Fruit fly (Drosophila melanogaster) whole organism, embryonic: ENCODE measurements around the gene scpr-C.

Experiments
- CG10147 ChIP-seq: fragments of 200-800 bp; sonication (Bioruptor generic); optimal IDR thresholded peaks from 2 replicates; lab custom pipeline; 2019; ENCODE audit warnings: missing biosample characterization, mild to moderate bottlenecking, missing genetic modification characterization, moderate library complexity
- CG11695 ChIP-seq: fragments of 200-800 bp; sonication (Bioruptor generic); IDR thresholded peaks from 3 replicates; pipeline ENCODE4 v1.3.6; 2022; ENCODE audit warnings: missing biosample characterization, missing genetic modification characterization
- CG12391 ChIP-seq: fragments of 200-800 bp; sonication (Bioruptor generic); optimal IDR thresholded peaks from 3 replicates; lab custom pipeline; 2018; ENCODE audit warnings: missing biosample characterization, mild to moderate bottlenecking, missing genetic modification characterization, moderate library complexity
- CG12769 ChIP-seq: fragments of 200-800 bp; sonication (Bioruptor generic); optimal IDR thresholded peaks from 2 replicates; lab custom pipeline; 2019; ENCODE audit warnings: missing biosample characterization, mild to moderate bottlenecking, missing genetic modification characterization, moderate library complexity
- CG15514 ChIP-seq: fragments of 200-800 bp; sonication (Bioruptor generic); optimal IDR thresholded peaks from 3 replicates; lab custom pipeline; 2017; ENCODE audit warnings: missing biosample characterization, missing genetic modification characterization, mild to moderate bottlenecking, moderate library complexity, missing genetic modification reagents
- CG18262 ChIP-seq: fragments of 200-800 bp; optimal IDR thresholded peaks from 3 replicates; lab custom pipeline; 2019; ENCODE audit warnings: missing biosample characterization, mild to moderate bottlenecking, missing genetic modification characterization, moderate library complexity
- CG18599 ChIP-seq: fragments of 200-800 bp; sonication (Bioruptor generic); optimal IDR thresholded peaks from 3 replicates; lab custom pipeline; 2017; ENCODE audit warnings: missing biosample characterization, missing genetic modification characterization, mild to moderate bottlenecking, moderate library complexity, missing genetic modification reagents
- CG2129 ChIP-seq: fragments of 200-800 bp; sonication (Bioruptor generic); IDR thresholded peaks from 2 replicates; pipeline ENCODE4 v1.3.6; 2022; ENCODE audit warnings: missing biosample characterization, missing genetic modification characterization; ENCODE audit not compliant: partially characterized antibody
- CG2678 ChIP-seq: fragments of 200-800 bp; sonication (Bioruptor generic); optimal IDR thresholded peaks from 3 replicates; lab custom pipeline; 2019; ENCODE audit warnings: missing biosample characterization, mild to moderate bottlenecking, missing genetic modification characterization, moderate library complexity
- CG31441 ChIP-seq: fragments of 200-800 bp; sonication (Bioruptor generic); IDR thresholded peaks from 2 replicates; pipeline ENCODE4 v1.3.6; 2022; ENCODE audit warnings: missing biosample characterization, missing genetic modification characterization
- CG4820 ChIP-seq: fragments of 200-800 bp; sonication (Bioruptor generic); optimal IDR thresholded peaks from 3 replicates; lab custom pipeline; 2016; ENCODE audit warnings: missing biosample characterization, missing genetic modification characterization
- CG5180 ChIP-seq: fragments of 200-800 bp; sonication (Bioruptor generic); optimal IDR thresholded peaks from 3 replicates; lab custom pipeline; 2017; ENCODE audit warnings: missing biosample characterization, missing genetic modification characterization, mild to moderate bottlenecking, moderate library complexity, missing genetic modification reagents
- CG6813 ChIP-seq: fragments of 200-800 bp; sonication (Bioruptor generic); optimal IDR thresholded peaks from 2 replicates; lab custom pipeline; 2017; ENCODE audit warnings: missing biosample characterization, missing genetic modification characterization, mild to moderate bottlenecking, moderate library complexity, missing genetic modification reagents
- CG8290 ChIP-seq, 3 experiments: fragments of 200-800 bp; sonication (Bioruptor generic); optimal IDR thresholded peaks; 2 replicates each; lab custom pipeline; 2016 to 2019; ENCODE audit warnings: missing biosample characterization in 3 of 3, missing genetic modification characterization in 3 of 3, mild to moderate bottlenecking in 2 of 3, moderate library complexity in 1 of 3
- CHES-1-like ChIP-seq: fragments of 200-800 bp; sonication (Bioruptor generic); optimal IDR thresholded peaks from 2 replicates; lab custom pipeline; 2016; ENCODE audit warnings: missing biosample characterization, missing genetic modification characterization
- Dad ChIP-seq: fragments of 200-800 bp; sonication (Bioruptor generic); optimal IDR thresholded peaks from 3 replicates; lab custom pipeline; 2016; ENCODE audit warnings: missing biosample characterization, missing genetic modification characterization
- Dek ChIP-seq: fragments of 200-800 bp; sonication (Bioruptor generic); optimal IDR thresholded peaks from 3 replicates; lab custom pipeline; 2019; ENCODE audit warnings: missing biosample characterization, mild to moderate bottlenecking, missing genetic modification characterization, moderate library complexity
- Ets65A ChIP-seq: fragments of 200-800 bp; sonication (Bioruptor generic); peaks from one replicate; lab custom pipeline; 2016; ENCODE audit warnings: missing biosample characterization, missing genetic modification characterization
- Ets97D ChIP-seq: fragments of 200-800 bp; sonication (Bioruptor generic); optimal IDR thresholded peaks from 3 replicates; lab custom pipeline; 2016; ENCODE audit warnings: missing biosample characterization, missing genetic modification characterization
- Fer3 ChIP-seq: fragments of 200-800 bp; sonication (Bioruptor generic); optimal IDR thresholded peaks from 2 replicates; lab custom pipeline; 2018; ENCODE audit warnings: missing biosample characterization, mild to moderate bottlenecking, missing genetic modification characterization, moderate library complexity
- HmgD ChIP-seq: fragments of 200-800 bp; sonication (Bioruptor generic); optimal IDR thresholded peaks from 3 replicates; lab custom pipeline; 2016; ENCODE audit warnings: missing biosample characterization, missing genetic modification characterization
- Hmr ChIP-seq: fragments of 200-800 bp; sonication (Bioruptor generic); optimal IDR thresholded peaks from 3 replicates; lab custom pipeline; 2017; ENCODE audit warnings: mild to moderate bottlenecking, missing biosample characterization, missing genetic modification reagents, missing genetic modification characterization
- Med ChIP-seq: fragments of 200-800 bp; sonication (Bioruptor generic); peaks from one replicate; lab custom pipeline; 2016; ENCODE audit warnings: missing biosample characterization, missing genetic modification characterization, mild to moderate bottlenecking, inconsistent platforms, moderate library complexity
- Meics ChIP-seq: fragments of 200-800 bp; sonication (Bioruptor generic); optimal IDR thresholded peaks from 2 replicates; lab custom pipeline; 2017; ENCODE audit warnings: missing biosample characterization, mild to moderate bottlenecking, missing genetic modification characterization
- NK7.1 ChIP-seq: fragments of 200-800 bp; sonication (Bioruptor generic); optimal IDR thresholded peaks from 3 replicates; lab custom pipeline; 2016; ENCODE audit warnings: missing biosample characterization, missing genetic modification characterization
- Nf-YC ChIP-seq: fragments of 200-800 bp; optimal IDR thresholded peaks from 3 replicates; lab custom pipeline; 2019; ENCODE audit warnings: missing biosample characterization, mild to moderate bottlenecking, missing genetic modification characterization, moderate library complexity
- Sox102F ChIP-seq: fragments of 200-800 bp; sonication (Bioruptor generic); optimal IDR thresholded peaks from 2 replicates; lab custom pipeline; 2018; ENCODE audit warnings: missing biosample characterization, mild to moderate bottlenecking, missing genetic modification characterization, moderate library complexity
- Trl ChIP-seq, 3 experiments: fragments of >200 bp in 2 of 3; fragments of 200-800 bp in 1 of 3; sonication (Bioruptor generic) in 1 of 3; optimal IDR thresholded peaks; 2 replicates in 1 of 3; 3 replicates in 2 of 3; lab custom pipeline; 2016 to 2017; ENCODE audit warnings: missing biosample characterization in 1 of 3, missing genetic modification characterization in 1 of 3
- bcd ChIP-seq: fragments of 200-800 bp; sonication (Bioruptor generic); optimal IDR thresholded peaks from 2 replicates; lab custom pipeline; 2017; ENCODE audit warnings: missing biosample characterization, mild to moderate bottlenecking, missing genetic modification characterization
- bowl ChIP-seq: fragments of 200-800 bp; sonication (Bioruptor generic); IDR thresholded peaks from 2 replicates; pipeline ENCODE4 v1.3.6; 2022; ENCODE audit warnings: missing biosample characterization, missing genetic modification characterization
- bsh ChIP-seq, 2 experiments: fragments of 200-800 bp; sonication (Bioruptor generic); optimal IDR thresholded peaks; 2 replicates each; lab custom pipeline; 2017 to 2018; ENCODE audit warnings: mild to moderate bottlenecking in 2 of 2, missing biosample characterization in 2 of 2, missing genetic modification characterization in 2 of 2, moderate library complexity in 1 of 2
- caup ChIP-seq: fragments of 200-800 bp; sonication (Bioruptor generic); optimal IDR thresholded peaks from 3 replicates; lab custom pipeline; 2017; ENCODE audit warnings: missing biosample characterization, mild to moderate bottlenecking, missing genetic modification characterization, moderate library complexity; ENCODE audit not compliant: severe bottlenecking
- chinmo ChIP-seq: fragments of 200-800 bp; sonication (Bioruptor generic); IDR thresholded peaks from 4 replicates; pipeline ENCODE4 v1.3.6; 2022; ENCODE audit warnings: missing biosample characterization, missing genetic modification characterization; ENCODE audit not compliant: partially characterized antibody
- dati ChIP-seq: fragments of 200-800 bp; sonication (Bioruptor generic); IDR thresholded peaks from 2 replicates; pipeline ENCODE4 v1.3.6; 2022; ENCODE audit warnings: missing biosample characterization, missing genetic modification characterization
- ems ChIP-seq: fragments of 200-800 bp; sonication (Bioruptor generic); optimal IDR thresholded peaks from 3 replicates; lab custom pipeline; 2016; ENCODE audit warnings: missing biosample characterization, missing genetic modification characterization
- grau ChIP-seq: fragments of 200-800 bp; optimal IDR thresholded peaks from 3 replicates; lab custom pipeline; 2019; ENCODE audit warnings: missing biosample characterization, mild to moderate bottlenecking, missing genetic modification characterization, moderate library complexity
- grn ChIP-seq: fragments of 200-800 bp; sonication (Bioruptor generic); optimal IDR thresholded peaks from 3 replicates; lab custom pipeline; 2017; ENCODE audit warnings: missing biosample characterization, missing genetic modification characterization
- hb ChIP-seq: fragments of 200-800 bp; sonication (Bioruptor generic); IDR thresholded peaks from 3 replicates; pipeline ENCODE4 v1.3.6; 2022; ENCODE audit warnings: missing biosample characterization, missing genetic modification characterization; ENCODE audit not compliant: partially characterized antibody
- hkb ChIP-seq, 2 experiments: fragments of 200-800 bp in 1 of 2; fragments of >200 bp in 1 of 2; sonication (Bioruptor generic) in 1 of 2; IDR thresholded peaks in 1 of 2; optimal IDR thresholded peaks in 1 of 2; 2 replicates each; pipeline versions ENCODE4 v1.3.6 to Lab custom; 2017 to 2022; ENCODE audit warnings: missing biosample characterization in 1 of 2, missing genetic modification characterization in 1 of 2
- mam ChIP-seq: fragments of 200-800 bp; sonication (Bioruptor generic); optimal IDR thresholded peaks from 3 replicates; lab custom pipeline; 2016; ENCODE audit warnings: missing biosample characterization, missing genetic modification characterization
- nom ChIP-seq: fragments of 200-800 bp; sonication (Bioruptor generic); optimal IDR thresholded peaks from 2 replicates; lab custom pipeline; 2017; ENCODE audit warnings: missing biosample characterization, missing genetic modification characterization, mild to moderate bottlenecking, moderate library complexity, missing genetic modification reagents
- pita ChIP-seq: fragments of 200-800 bp; sonication (Bioruptor generic); optimal IDR thresholded peaks from 2 replicates; lab custom pipeline; 2017; ENCODE audit warnings: missing biosample characterization, mild to moderate bottlenecking, missing genetic modification characterization
- prd ChIP-seq, 3 experiments: fragments of >200 bp in 2 of 3; fragments of 200-800 bp in 1 of 3; sonication (Bioruptor generic) in 1 of 3; optimal IDR thresholded peaks in 2 of 3; IDR thresholded peaks in 1 of 3; 2 replicates in 2 of 3; 3 replicates in 1 of 3; pipeline versions ENCODE4 v1.3.6 to Lab custom; 2017 to 2022; ENCODE audit warnings: missing biosample characterization in 1 of 3, missing genetic modification characterization in 1 of 3
- row ChIP-seq: fragments of 200-800 bp; sonication (Bioruptor generic); IDR thresholded peaks from 3 replicates; pipeline ENCODE4 v1.3.6; 2022; ENCODE audit warnings: missing biosample characterization, missing genetic modification characterization
- sob ChIP-seq: fragments of 200-800 bp; sonication (Bioruptor generic); IDR thresholded peaks from 2 replicates; pipeline ENCODE4 v1.3.6; 2022; ENCODE audit warnings: missing biosample characterization, missing genetic modification characterization
- trem ChIP-seq: fragments of 200-800 bp; optimal IDR thresholded peaks from 3 replicates; lab custom pipeline; 2019; ENCODE audit warnings: missing biosample characterization, mild to moderate bottlenecking, missing genetic modification characterization, moderate library complexity

scpr-C gene

DNA sequence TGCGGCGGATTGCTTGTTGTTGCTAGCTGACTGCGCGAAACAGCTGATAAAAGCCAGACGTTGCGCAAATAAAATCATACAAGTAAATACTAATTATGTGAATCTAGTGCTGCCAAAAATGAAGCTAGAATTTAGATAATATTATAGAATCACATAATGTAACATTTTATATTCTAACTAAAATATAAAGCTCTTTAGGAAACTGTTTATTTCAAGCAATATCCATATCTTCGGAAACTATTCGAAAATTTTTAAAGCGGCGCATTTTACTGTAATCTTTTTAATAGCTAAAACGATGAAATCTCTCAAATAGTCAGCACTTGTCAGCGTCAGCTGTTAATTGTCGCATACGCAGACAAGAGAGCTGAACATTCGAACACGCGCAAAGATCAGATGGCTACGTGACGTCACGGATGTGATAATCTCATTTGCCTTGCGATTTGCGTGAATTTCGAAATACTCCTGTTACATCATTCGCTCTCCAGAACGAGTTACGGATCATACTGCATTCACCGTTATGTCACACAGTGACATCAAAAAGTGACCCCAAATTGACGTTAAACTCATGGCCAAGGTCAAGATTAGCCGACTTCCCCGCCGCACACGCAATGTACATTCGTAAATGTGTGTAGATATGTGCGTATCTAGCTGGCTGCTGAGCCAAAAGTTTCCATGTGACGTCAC, 17.9 kb downstream of the scpr-C start (continued):
- TF ChIP-seq Nf-YC (tag; lab: Kevin White, UChicago) (peak; percentile 49), NK7.1 (GFP tag; lab: Kevin White, UChicago) (no peak), pita (no peak), Fer3 (tag; lab: Kevin White, UChicago) (peak; percentile 42), CG18262 (peak; percentile 56), CG18599 (GFP tag; lab: Kevin White, UChicago) (peak; percentile 60), CG2678 (tag; lab: Kevin White, UChicago) (peak; percentile 73), Ets97D (GFP tag; lab: Kevin White, UChicago) (peak; percentile 1), Sox102F (GFP tag; lab: Kevin White, UChicago) (no peak), caup (GFP tag; lab: Kevin White, UChicago) (peak; percentile 22), Ets65A (GFP tag; lab: Kevin White, UChicago) (peak; percentile 71), Trl (optimal IDR thresholded peaks at IDR 0.05; lab: Kevin White, UChicago) (no peak), Trl (GFP tag; optimal IDR thresholded peaks at IDR 0.05; lab: Kevin White, UChicago) (peak; percentile 34), row (peak; percentile 16; the same call in 1 of the 3 replicates), sob (GFP tag; lab: Robert Waterston, UW) (peak; percentile 55; the same call in 1 of the 2 replicates), Hmr (peak; percentile 15), CG12769 (tag; lab: Kevin White, UChicago) (peak; percentile 72), bowl (GFP tag; lab: Robert Waterston, UW) (no peak), hb (GFP tag; lab: Robert Waterston, UW) (no peak), chinmo (GFP tag; lab: Robert Waterston, UW) (peak; percentile 15; the same call in 1 of the 4 replicates), grau (tag; lab: Kevin White, UChicago) (peak; percentile 22), HmgD (GFP tag; lab: Kevin White, UChicago) (no peak), CG4820 (GFP tag; lab: Kevin White, UChicago) (peak; percentile 20), Dad (GFP tag; lab: Kevin White, UChicago) (no peak), bsh (GFP tag; optimal IDR thresholded peaks at IDR 0.05; lab: Kevin White, UChicago) (no peak), mam (GFP tag; lab: Kevin White, UChicago) (peak; percentile 45), Dek (peak; percentile 36), CG15514 (peak; percentile 55), CG11695 (GFP tag; lab: Robert Waterston, UW) (no peak), CHES-1-like (GFP tag; lab: Kevin White, UChicago) (no peak), hkb (optimal IDR thresholded peaks at IDR 0.05; lab: Kevin White, UChicago) (no peak), hkb (GFP tag; IDR thresholded peaks at IDR 0.05; lab: Robert Waterston, UW) (peak; percentile 58; the same call in 1 of the 2 replicates), Med (peak; percentile 84), trem (tag; lab: Kevin White, UChicago) (peak; percentile 50), CG10147 (GFP tag; lab: Kevin White, UChicago) (peak; percentile 45), CG12391 (tag; lab: Kevin White, UChicago) (no peak), bcd (GFP tag; lab: Kevin White, UChicago) (peak; percentile 20), CG2129 (no peak), CG8290 (GFP tag; optimal IDR thresholded peaks at IDR 0.05; lab: Kevin White, UChicago) (peak; percentile 11), CG8290 (tag; optimal IDR thresholded peaks at IDR 0.05; lab: Kevin White, UChicago) (peak in 1 of 2 experiments; percentile 13), dati (no peak), CG31441 (peak; percentile 76), CG5180 (GFP tag; lab: Kevin White, UChicago) (peak; percentile 29), grn (GFP tag; lab: Kevin White, UChicago) (peak; percentile 5), nom (GFP tag; lab: Kevin White, UChicago) (peak; percentile 30), Meics (peak; percentile 64), CG6813 (GFP tag; lab: Kevin White, UChicago) (peak; percentile 53), prd (optimal IDR thresholded peaks at IDR 0.05; lab: Kevin White, UChicago) (no peak), prd (GFP tag; IDR thresholded peaks at IDR 0.05; lab: Robert Waterston, UW) (peak; percentile 48; the same call in 1 of the 3 replicates), ems (GFP tag; lab: Kevin White, UChicago) (peak; percentile 4)
